Fruit fly (Drosophila melanogaster): ENCODE results near the gene CG9072.
A peak's percentile ranks its signal among the peaks of the same experiment; 100 is the strongest.

The CG9072 gene

DNA sequence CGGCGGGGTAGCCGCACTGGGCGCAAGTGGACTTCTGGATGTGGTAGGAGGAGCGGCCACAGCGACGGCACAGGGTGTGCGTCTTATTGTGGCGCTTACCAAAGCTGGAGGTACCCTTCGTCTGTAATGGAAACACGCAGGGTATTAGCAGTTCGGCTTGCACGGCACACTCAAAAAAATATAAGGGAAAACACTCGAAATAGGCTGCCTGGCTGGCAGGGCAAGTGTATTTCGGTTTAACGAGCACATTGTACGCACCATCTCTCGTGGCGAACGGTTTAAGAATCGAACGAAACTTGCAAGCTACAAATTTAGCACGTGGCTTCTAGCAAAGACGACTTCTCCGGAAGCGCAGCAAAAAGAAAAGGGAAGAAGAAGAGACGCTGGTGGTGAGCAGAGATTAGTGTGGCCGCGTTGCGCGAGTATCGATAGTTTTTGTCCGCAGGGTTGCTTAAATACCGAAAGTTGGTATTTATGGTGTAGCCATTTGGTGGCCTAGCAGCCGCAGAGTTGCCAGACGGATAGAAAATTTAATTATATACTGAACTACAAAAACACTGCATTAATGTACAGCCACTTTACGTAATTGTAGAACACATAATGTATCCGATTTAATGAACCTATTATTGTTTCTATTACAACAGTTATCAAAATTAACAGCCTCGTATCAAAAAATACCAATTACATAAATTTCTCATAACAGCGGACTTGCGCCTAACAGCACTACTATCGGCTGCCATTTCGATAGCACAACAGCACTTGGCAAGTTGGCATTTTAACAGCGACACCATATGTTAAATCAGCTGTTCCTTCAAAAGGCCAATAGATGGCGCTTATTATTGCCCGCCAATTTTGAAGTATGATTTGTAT lies 43.4 kb upstream of the CG9072 start, which contains the start of gene RpL37-1 (continued):
- TF ChIP-seq CG16779 (GFP tag; IDR thresholded peaks at IDR 0.05) (peak; percentile 71), oc (tag; optimal IDR thresholded peaks at IDR 0.05) (no peak), Sox102F (GFP tag; optimal IDR thresholded peaks at IDR 0.05) (peak; percentile 41), jigr1 (GFP tag; IDR thresholded peaks at IDR 0.05) (no peak), CG43689 (GFP tag; IDR thresholded peaks at IDR 0.05) (0 out of 2 replicates have a peak, but pooled peaks have one; percentile 33), bsh (GFP tag; optimal IDR thresholded peaks at IDR 0.05) (peak in 1 of 2 experiments; percentile 37), maf-S (GFP tag; optimal IDR thresholded peaks at IDR 0.05) (peak; percentile 64), CG14710 (tag; optimal IDR thresholded peaks at IDR 0.05) (peak; percentile 85), NC2β (GFP tag; optimal IDR thresholded peaks at IDR 0.05) (peak; percentile 97), ems (GFP tag; optimal IDR thresholded peaks at IDR 0.05) (peak; percentile 58), CG31224 (GFP tag; IDR thresholded peaks at IDR 0.05) (0 out of 2 replicates have a peak, but pooled peaks have one; percentile 16), ewg (GFP tag; optimal IDR thresholded peaks at IDR 0.05) (peak; percentile 43), CG4404 (GFP tag; IDR thresholded peaks at IDR 0.05) (no peak), onecut (GFP tag; IDR thresholded peaks at IDR 0.05) (peak; percentile 75), CG8281 (tag; optimal IDR thresholded peaks at IDR 0.05) (peak; percentile 4), CG1024 (GFP tag; IDR thresholded peaks at IDR 0.05) (peak; percentile 20; the same call in 1 of the 2 replicates), gt (GFP tag; IDR thresholded peaks at IDR 0.05) (no peak), CG12659 (GFP tag; optimal IDR thresholded peaks at IDR 0.05) (peak; percentile 90), btn (GFP tag; optimal IDR thresholded peaks at IDR 0.05) (peak; percentile 43), Elba2 (GFP tag; optimal IDR thresholded peaks at IDR 0.05) (no peak), az2 (GFP tag; optimal IDR thresholded peaks at IDR 0.05) (peak; percentile 52), ERR (GFP tag; optimal IDR thresholded peaks at IDR 0.05) (peak; percentile 42), Pdp1 (GFP tag; optimal IDR thresholded peaks at IDR 0.05) (peak; percentile 21 to 92), grau (tag; optimal IDR thresholded peaks at IDR 0.05) (peak; percentile 45), CG11695 (GFP tag; IDR thresholded peaks at IDR 0.05) (no peak), ab (GFP tag; optimal IDR thresholded peaks at IDR 0.05) (no peak), sna (GFP tag; IDR thresholded peaks at IDR 0.05; ENCODE audit: partially characterized antibody) (peak; percentile 51), CG13775 (GFP tag; optimal IDR thresholded peaks at IDR 0.05) (peak; percentile 84), CG4424 (GFP tag; optimal IDR thresholded peaks at IDR 0.05) (peak; percentile 39), CG12769 (tag; optimal IDR thresholded peaks at IDR 0.05) (peak; percentile 31), dpn (GFP tag; optimal IDR thresholded peaks at IDR 0.05) (peak; percentile 59 to 79), psq (GFP tag; optimal IDR thresholded peaks at IDR 0.05) (peak; percentile 2), CG2678 (tag; optimal IDR thresholded peaks at IDR 0.05) (peak; percentile 47), ro (GFP tag; IDR thresholded peaks at IDR 0.05) (no peak), HmgD (GFP tag; optimal IDR thresholded peaks at IDR 0.05) (peak; percentile 68), ash1 (GFP tag; optimal IDR thresholded peaks at IDR 0.05) (peak; percentile 42), Oaz (GFP tag; IDR thresholded peaks at IDR 0.05) (peak; percentile 46), gce (GFP tag; IDR thresholded peaks at IDR 0.05) (no peak), CG11456 (GFP tag; IDR thresholded peaks at IDR 0.05) (peak; percentile 83), CG8359 (GFP tag; optimal IDR thresholded peaks at IDR 0.05; ENCODE audit: borderline replicate concordance) (peak; percentile 26), CrebB (tag; optimal IDR thresholded peaks at IDR 0.05) (peak; percentile 40), fru (optimal IDR thresholded peaks at IDR 0.05) (no peak), lbe (GFP tag; optimal IDR thresholded peaks at IDR 0.05) (no peak), Asciz (GFP tag; optimal IDR thresholded peaks at IDR 0.05) (peak; percentile 40), CG3726 (GFP tag; IDR thresholded peaks at IDR 0.05) (no peak), chinmo (GFP tag; IDR thresholded peaks at IDR 0.05; ENCODE audit: partially characterized antibody) (0 out of 4 replicates have a peak, but pooled peaks have one; percentile 56), crol (GFP tag; IDR thresholded peaks at IDR 0.05) (peak; percentile 25; the same call in 1 of the 2 replicates), CG12236 (GFP tag; optimal IDR thresholded peaks at IDR 0.05) (peak; percentile 30), dmrt99B (tag; optimal IDR thresholded peaks at IDR 0.05) (peak; percentile 38)

Data from whole organism, embryonic.